Fruit fly (Drosophila melanogaster): ENCODE data around the gene GatB.

dm6 chr3R:24090143-24090542, 39.9 kb downstream of the GatB start:
- TF ChIP-seq CG13204 (GFP tag; optimal IDR thresholded peaks at IDR 0.05) = no peak
- no peak for TF ChIP-seq CG8301 (tag; optimal IDR thresholded peaks at IDR 0.05)
- no peak for TF ChIP-seq CG17806 (tag; optimal IDR thresholded peaks at IDR 0.05)

Data from whole organism, pupa.